Worm (Caenorhabditis elegans) whole organism, L2 larva: ENCODE data around the gene R11H6.5.

Experiments
- C34F6.9 ChIP-seq: fragments of 150-350 bp; optimal IDR thresholded peaks from 2 replicates; lab custom pipeline; 2014; ENCODE audit warnings: missing biosample characterization, missing genetic modification characterization
- F13H6.1 ChIP-seq: sonication (generic microtip); optimal IDR thresholded peaks from 2 replicates; lab custom pipeline; 2016; ENCODE audit warnings: missing genetic modification characterization, missing compliant biosample characterization
- ZK546.5 ChIP-seq: sonication (generic microtip); optimal IDR thresholded peaks from 2 replicates; lab custom pipeline; 2017; ENCODE audit warnings: missing biosample characterization, missing genetic modification characterization
- ama-1 ChIP-seq: fragments of 150-350 bp; optimal IDR thresholded peaks from 2 replicates; lab custom pipeline; 2018; ENCODE audit warnings: inconsistent platforms
- ceh-16 ChIP-seq: fragments of 150-350 bp; optimal IDR thresholded peaks from 2 replicates; lab custom pipeline; 2014; ENCODE audit warnings: missing biosample characterization, missing genetic modification characterization
- ceh-82 ChIP-seq: fragments of 150-350 bp; optimal IDR thresholded peaks from 2 replicates; lab custom pipeline; 2014; ENCODE audit warnings: missing biosample characterization, missing genetic modification characterization
- crh-2 ChIP-seq: sonication (generic microtip); optimal IDR thresholded peaks from 2 replicates; lab custom pipeline; 2017; ENCODE audit warnings: missing biosample characterization, missing genetic modification characterization
- dmd-4 ChIP-seq: sonication (generic microtip); optimal IDR thresholded peaks from 2 replicates; lab custom pipeline; 2017; ENCODE audit warnings: missing biosample characterization, missing genetic modification characterization
- egl-27 ChIP-seq: sonication (generic microtip); optimal IDR thresholded peaks from 3 replicates; lab custom pipeline; 2017; ENCODE audit warnings: missing biosample characterization, missing genetic modification reagents, missing genetic modification characterization
- elt-1 ChIP-seq: fragments of 150-350 bp; optimal IDR thresholded peaks from 2 replicates; lab custom pipeline; 2014; ENCODE audit warnings: missing biosample characterization, missing genetic modification characterization
- elt-3 ChIP-seq: sonication (generic microtip); optimal IDR thresholded peaks from 2 replicates; lab custom pipeline; 2017; ENCODE audit warnings: missing biosample characterization, missing genetic modification characterization
- fos-1 ChIP-seq: fragments of 150-350 bp; optimal IDR thresholded peaks from 2 replicates; lab custom pipeline; 2014; ENCODE audit warnings: missing biosample characterization, missing genetic modification characterization
- gmeb-1 ChIP-seq: fragments of 150-350 bp; optimal IDR thresholded peaks from 2 replicates; lab custom pipeline; 2014; ENCODE audit warnings: missing biosample characterization, missing genetic modification characterization
- lin-11 ChIP-seq: fragments of 150-350 bp; sonication (generic microtip); optimal IDR thresholded peaks from 2 replicates; lab custom pipeline; 2014; ENCODE audit warnings: missing biosample characterization, missing genetic modification characterization, inconsistent platforms, mixed read lengths
- lin-39 ChIP-seq: fragments of 150-350 bp; optimal IDR thresholded peaks from 2 replicates; lab custom pipeline; 2014; ENCODE audit warnings: missing biosample characterization, missing genetic modification reagents, missing genetic modification characterization
- lsy-2 ChIP-seq, 2 experiments: fragments of 150-350 bp in 1 of 2; sonication (generic microtip) in 1 of 2; optimal IDR thresholded peaks; 2 replicates each; lab custom pipeline; 2014 to 2017; ENCODE audit warnings: missing biosample characterization in 2 of 2, missing genetic modification characterization in 2 of 2
- mab-5 ChIP-seq: fragments of 150-350 bp; optimal IDR thresholded peaks from 2 replicates; lab custom pipeline; 2014; ENCODE audit warnings: missing biosample characterization, missing genetic modification characterization
- mbf-1 ChIP-seq: sonication (generic microtip); optimal IDR thresholded peaks from 2 replicates; lab custom pipeline; 2017; ENCODE audit warnings: missing biosample characterization, missing genetic modification characterization
- mdl-1 ChIP-seq, 2 experiments: fragments of 150-350 bp in 1 of 2; sonication (generic microtip) in 1 of 2; optimal IDR thresholded peaks; 2 replicates each; lab custom pipeline; 2017; ENCODE audit warnings: missing biosample characterization in 2 of 2, missing genetic modification characterization in 2 of 2
- nhr-11 ChIP-seq: fragments of 150-350 bp; optimal IDR thresholded peaks from 2 replicates; lab custom pipeline; 2014; ENCODE audit warnings: missing biosample characterization, missing genetic modification characterization
- nhr-12 ChIP-seq: fragments of 150-350 bp; optimal IDR thresholded peaks from 2 replicates; lab custom pipeline; 2014; ENCODE audit warnings: missing biosample characterization, missing genetic modification characterization
- nhr-129 ChIP-seq: fragments of 150-350 bp; optimal IDR thresholded peaks from 2 replicates; lab custom pipeline; 2014; ENCODE audit warnings: missing biosample characterization, missing genetic modification characterization
- nhr-21 ChIP-seq: fragments of 150-350 bp; optimal IDR thresholded peaks from 2 replicates; lab custom pipeline; 2014; ENCODE audit warnings: missing biosample characterization, missing genetic modification characterization
- nhr-237 ChIP-seq: fragments of 150-350 bp; optimal IDR thresholded peaks from 2 replicates; lab custom pipeline; 2014; ENCODE audit warnings: missing biosample characterization, missing genetic modification characterization
- nhr-25 ChIP-seq: fragments of 150-350 bp; sonication (generic microtip); optimal IDR thresholded peaks from 3 replicates; lab custom pipeline; 2014; ENCODE audit warnings: missing biosample characterization, missing genetic modification characterization
- nhr-6 ChIP-seq: fragments of 150-350 bp; optimal IDR thresholded peaks from 2 replicates; lab custom pipeline; 2014; ENCODE audit warnings: missing biosample characterization, missing genetic modification characterization
- nhr-77 ChIP-seq: fragments of 150-350 bp; optimal IDR thresholded peaks from 2 replicates; lab custom pipeline; 2014; ENCODE audit warnings: missing biosample characterization, missing genetic modification characterization
- skn-1 ChIP-seq: sonication (generic microtip); optimal IDR thresholded peaks from 2 replicates; lab custom pipeline; 2017; ENCODE audit warnings: missing biosample characterization, missing genetic modification characterization
- sma-9 ChIP-seq, 2 experiments: fragments of 150-350 bp in 1 of 2; sonication (generic microtip) in 1 of 2; optimal IDR thresholded peaks; 2 replicates each; lab custom pipeline; 2014 to 2016; ENCODE audit warnings: missing genetic modification characterization in 2 of 2, mild to moderate bottlenecking in 1 of 2, missing biosample characterization in 1 of 2, missing compliant biosample characterization in 1 of 2, missing genetic modification reagents in 1 of 2, moderate library complexity in 1 of 2
- unc-39 ChIP-seq: fragments of 150-350 bp; optimal IDR thresholded peaks from 2 replicates; lab custom pipeline; 2014; ENCODE audit warnings: missing biosample characterization, missing genetic modification characterization
- unc-55 ChIP-seq: fragments of 150-350 bp; sonication (generic microtip); optimal IDR thresholded peaks from 3 replicates; lab custom pipeline; 2014; ENCODE audit warnings: missing biosample characterization, missing genetic modification reagents, missing genetic modification characterization
- zag-1 ChIP-seq: fragments of 150-350 bp; optimal IDR thresholded peaks from 2 replicates; lab custom pipeline; 2014; ENCODE audit warnings: missing biosample characterization, missing genetic modification characterization
- ztf-1 ChIP-seq: fragments of 200-800 bp; sonication (Bioruptor generic); conservative IDR thresholded peaks from 2 replicates; pipeline ENCODE4 v1.3.6; 2022; ENCODE audit warnings: missing genetic modification characterization, missing compliant biosample characterization
- ztf-11 ChIP-seq: sonication (generic microtip); optimal IDR thresholded peaks from 2 replicates; lab custom pipeline; 2017; ENCODE audit warnings: missing biosample characterization, missing genetic modification characterization

The R11H6.5 gene

ce11 chrV:14645817-14646789 lies 34.1 kb upstream of the R11H6.5 start, which contains the start of the genes rfc-1 and pmp-3 (continued):
- TF ChIP-seq crh-2 (tag; lab: Kevin White, UChicago) (no peak), nhr-21 (tag; lab: Kevin White, UChicago) (no peak), lsy-2 (tag; optimal IDR thresholded peaks at IDR 0.05; lab: Kevin White, UChicago) (no peak), elt-1 (tag; lab: Kevin White, UChicago) (no peak), unc-39 (tag; lab: Kevin White, UChicago) (no peak), nhr-12 (tag; lab: Kevin White, UChicago) (no peak), nhr-11 (tag; lab: Kevin White, UChicago) (no peak), nhr-77 (tag; lab: Kevin White, UChicago) (no peak), egl-27 (tag; lab: Kevin White, UChicago) (no peak), unc-55 (GFP tag; lab: Kevin White, UChicago) (peak; percentile 51)
- TF ChIP-seq, all 48 proteins: peak for 9

ce11 chrV:14642016-14642415 lies 30.0 kb upstream of the R11H6.5 start:
- TF ChIP-seq nhr-6 = no peak
- no peak for TF ChIP-seq dmd-4 (tag; lab: Kevin White, UChicago)
- TF ChIP-seq nhr-11 (tag; lab: Kevin White, UChicago) = no peak
- no peak for TF ChIP-seq nhr-21 (tag; lab: Kevin White, UChicago)
- TF ChIP-seq elt-1 (tag; lab: Kevin White, UChicago) = no peak
- TF ChIP-seq lin-39 (tag; lab: Kevin White, UChicago) = no peak
- no peak for TF ChIP-seq lsy-2 (tag; optimal IDR thresholded peaks at IDR 0.05; lab: Kevin White, UChicago)
- TF ChIP-seq nhr-237 (tag; lab: Kevin White, UChicago) = no peak
- no peak for TF ChIP-seq crh-2 (tag; lab: Kevin White, UChicago)
- no peak for TF ChIP-seq zag-1 (tag; lab: Kevin White, UChicago)

- TF ChIP-seq ztf-1 (GFP tag; lab: Robert Waterston, UW) (no peak), ama-1 (lab: Kevin White, UChicago) (no peak), nhr-25 (tag; lab: Kevin White, UChicago) (no peak), skn-1 (peak; percentile 22), crh-2 (tag; lab: Kevin White, UChicago) (peak; percentile 62), sma-9 (GFP tag; optimal IDR thresholded peaks at IDR 0.05; lab: Kevin White, UChicago) (peak; percentile 47), sma-9 (tag; optimal IDR thresholded peaks at IDR 0.05; lab: Kevin White, UChicago) (no peak), gmeb-1 (tag; lab: Kevin White, UChicago) (peak; percentile 33), ZK546.5 (tag; lab: Kevin White, UChicago) (no peak), fos-1 (tag; lab: Kevin White, UChicago) (peak; percentile 97), elt-3 (tag; lab: Kevin White, UChicago) (no peak)
Measured at ce11 chrV:14640769-14641168, 28.7 kb upstream of the R11H6.5 start, which contains the start of gene C54G10.1. C54G10.1 (plus strand) TSS chrV:14641101.

- TF ChIP-seq gmeb-1 (tag; lab: Kevin White, UChicago) (no peak), mbf-1 (no peak), mdl-1 (tag; optimal IDR thresholded peaks at IDR 0.05; lab: Kevin White, UChicago) (no peak), C34F6.9 (tag; lab: Kevin White, UChicago) (no peak), ztf-11 (tag; lab: Kevin White, UChicago) (no peak)
Measured at ce11 chrV:14640071-14640470, 28.0 kb upstream of the R11H6.5 start, which contains the start of gene F43D2.7. F43D2.7 (minus strand) TSS chrV:14640171.

- no peak for TF ChIP-seq ceh-82
- no peak for TF ChIP-seq nhr-11 (tag; lab: Kevin White, UChicago)
- TF ChIP-seq, all 48 proteins: peak for 0
Measured at ce11 chrV:14638075-14638474, 26.1 kb upstream of the R11H6.5 start.

ce11 chrV:14635119-14635518 lies 23.1 kb upstream of the R11H6.5 start, which contains the start of gene F43D2.6:
F43D2.6 (minus strand) TSS chrV:14635180.
- TF ChIP-seq nhr-237 (tag; lab: Kevin White, UChicago) (no peak), nhr-129 (tag; lab: Kevin White, UChicago) (no peak), lin-11 (tag; lab: Kevin White, UChicago) (no peak), nhr-25 (tag; lab: Kevin White, UChicago) (no peak), elt-3 (tag; lab: Kevin White, UChicago) (no peak), ceh-16 (tag; lab: Kevin White, UChicago) (no peak), F13H6.1 (tag; lab: Kevin White, UChicago) (no peak), ZK546.5 (tag; lab: Kevin White, UChicago) (no peak), mab-5 (no peak)
